Worm (Caenorhabditis elegans) whole organism, midembryonic: ENCODE measurements around the gene M176.11.

ENCODE experiments used
- med-1 ChIP-seq: sonication (generic microtip); optimal IDR thresholded peaks from 2 replicates; lab custom pipeline; 2017; ENCODE audit warnings: missing genetic modification characterization, mild to moderate bottlenecking, missing compliant biosample characterization, antibody characterized with exemption, missing genetic modification reagents; ENCODE audit not compliant: insufficient read depth
- ztf-23 ChIP-seq: fragments of 200-800 bp; sonication (Bioruptor generic); IDR thresholded peaks from 2 replicates; pipeline ENCODE4 v1.3.6; 2022; ENCODE audit warnings: missing genetic modification reagents, missing genetic modification characterization, missing compliant biosample characterization
- ztf-29 ChIP-seq: fragments of 200-800 bp; sonication (Bioruptor generic); IDR thresholded peaks from 2 replicates; pipeline ENCODE4 v1.3.6; 2022; ENCODE audit warnings: missing genetic modification reagents, missing genetic modification characterization, missing compliant biosample characterization

DNA sequence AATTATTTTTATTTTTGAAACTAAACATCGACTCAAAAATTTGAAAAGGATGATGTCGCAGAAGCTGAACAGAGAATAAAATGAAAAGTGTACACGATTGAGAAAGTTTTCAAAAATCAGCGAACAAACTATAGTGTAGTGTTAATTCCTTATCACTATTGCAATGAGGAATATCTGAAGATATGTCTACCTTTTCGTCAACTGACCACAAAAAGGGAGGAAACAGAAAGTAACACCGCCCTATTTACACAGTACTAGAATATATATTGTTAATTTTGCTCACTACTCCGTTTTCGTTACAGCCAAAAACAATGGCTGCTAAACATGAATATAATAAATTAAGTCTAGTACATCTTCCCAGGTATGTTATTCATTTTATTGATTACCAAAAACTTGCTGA lies 25.9 kb downstream of the M176.11 start, which contains the start of gene chil-18:
- no peak for TF ChIP-seq med-1 (GFP tag; lab: Kevin White, UChicago)
- TF ChIP-seq ztf-29 (GFP tag; lab: Robert Waterston, UW) = no peak
- TF ChIP-seq ztf-23 (GFP tag; lab: Robert Waterston, UW) = no peak
